Fruit fly (Drosophila melanogaster): ENCODE data around the gene CG5056.
A peak's percentile ranks its signal among the peaks of the same experiment; 100 is the strongest.

CG5056 gene

DNA sequence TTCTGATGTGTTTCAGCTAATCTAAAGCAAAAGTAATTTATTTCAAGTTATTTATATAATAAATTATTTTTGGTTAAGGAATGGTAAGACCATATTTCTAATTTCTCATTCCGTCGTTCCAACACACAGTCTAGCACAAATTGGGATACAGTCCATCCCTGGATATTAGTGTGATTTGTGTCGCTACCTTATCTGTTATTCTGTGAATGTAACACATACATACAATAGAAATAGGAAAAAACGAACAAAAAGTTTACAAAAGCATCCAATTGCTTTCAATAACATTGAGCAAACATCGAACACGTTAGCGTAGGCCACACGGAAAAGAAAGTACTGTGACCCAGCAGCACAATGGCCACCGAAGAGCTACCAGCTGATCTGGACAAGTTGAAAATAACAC lies at the start of gene CG5056:
CG5056 (plus strand) TSS at position 168 of the 400 bp plus-strand sequence.
- no peak for TF ChIP-seq CG8478 (optimal IDR thresholded peaks at IDR 0.05)
- no peak for TF ChIP-seq CTCF (optimal IDR thresholded peaks at IDR 0.05)

dm6 chr2L:10320174-10320775 lies 46.2 kb upstream of the CG5056 start:
- TF ChIP-seq CTCF (optimal IDR thresholded peaks at IDR 0.05) (no peak), CG8478 (optimal IDR thresholded peaks at IDR 0.05) (no peak)

- TF ChIP-seq CTCF (optimal IDR thresholded peaks at IDR 0.05) (no peak), CG8478 (optimal IDR thresholded peaks at IDR 0.05) (no peak)
Measured at dm6 chr2L:10321036-10321583, 45.4 kb upstream of the CG5056 start.

- TF ChIP-seq CTCF (optimal IDR thresholded peaks at IDR 0.05) (no peak), CG8478 (optimal IDR thresholded peaks at IDR 0.05) (no peak)
Measured at dm6 chr2L:10321612-10322011, 44.9 kb upstream of the CG5056 start.

dm6 chr2L:10322176-10322575 lies 44.3 kb upstream of the CG5056 start, which contains the start of gene CG4995:
Gene CG4995 (plus strand): TSS chr2L:10322476.
- TF ChIP-seq CTCF (optimal IDR thresholded peaks at IDR 0.05) (no peak), CG8478 (optimal IDR thresholded peaks at IDR 0.05) (no peak)

dm6 chr2L:10322773-10323487 lies 43.6 kb upstream of the CG5056 start, which contains the start of gene CG5381:
Gene CG5381 (minus strand): TSS chr2L:10323102.
- no peak for TF ChIP-seq CTCF (optimal IDR thresholded peaks at IDR 0.05)

DNA sequence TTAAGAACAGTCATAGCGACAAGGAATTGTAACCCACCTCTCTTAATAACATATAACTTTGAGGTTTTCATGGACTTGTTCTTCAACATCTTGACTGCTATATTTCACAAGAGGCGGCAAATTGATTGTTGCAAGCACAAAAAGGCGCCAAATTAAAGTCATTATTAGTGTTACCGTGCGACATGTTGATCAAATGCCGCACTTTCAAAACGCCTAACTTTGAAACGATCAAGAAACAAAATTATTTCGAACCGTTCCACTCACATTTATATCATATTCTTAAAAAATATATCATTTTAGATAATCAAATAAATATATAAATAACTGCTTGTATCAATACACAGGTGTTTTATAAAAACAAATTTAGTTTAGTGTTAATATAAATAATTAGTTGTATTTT lies 38.7 kb upstream of the CG5056 start, which contains the start of gene RnrL:
RnrL (minus strand) TSS at position 154 of the 400 bp plus-strand sequence.
- TF ChIP-seq CG8478 (optimal IDR thresholded peaks at IDR 0.05) (no peak), CTCF (optimal IDR thresholded peaks at IDR 0.05) (no peak)

dm6 chr2L:10331066-10331847 lies 35.2 kb upstream of the CG5056 start, which contains the start of the genes Schip1 and Cox10:
Gene Schip1 (minus strand): TSS chr2L:10331116.
Gene Cox10 (plus strand): TSS chr2L:10331471.
- TF ChIP-seq CTCF (optimal IDR thresholded peaks at IDR 0.05): no peak
- TF ChIP-seq CG8478 (optimal IDR thresholded peaks at IDR 0.05): no peak

- TF ChIP-seq CG8478 (optimal IDR thresholded peaks at IDR 0.05) (no peak), CTCF (optimal IDR thresholded peaks at IDR 0.05) (peak in 1 of 2 experiments; percentile 1)
Measured at dm6 chr2L:10333091-10333991, 33.2 kb upstream of the CG5056 start, which contains the start of gene GATAd. Gene GATAd (plus strand): TSS chr2L:10333734.

DNA sequence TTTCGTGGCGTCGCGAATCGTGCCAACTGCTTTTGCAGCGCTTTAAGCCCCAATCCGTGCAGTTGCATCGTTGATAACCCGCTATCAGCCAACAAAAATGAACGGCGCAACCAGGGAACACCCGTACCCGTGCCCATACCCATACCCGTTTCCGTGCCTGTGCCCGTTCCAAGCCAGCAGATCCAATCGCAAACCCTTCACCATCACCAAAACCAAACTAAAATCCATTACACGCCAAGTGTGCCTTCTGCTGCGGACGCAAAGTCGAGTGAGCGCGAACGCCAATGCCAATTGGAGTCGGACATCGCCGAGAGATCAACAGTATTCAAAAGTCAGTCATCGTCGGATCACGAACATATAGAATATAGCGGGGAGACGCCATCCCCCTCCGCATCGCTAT lies 32.3 kb upstream of the CG5056 start:
- TF ChIP-seq CTCF (optimal IDR thresholded peaks at IDR 0.05) (no peak), CG8478 (optimal IDR thresholded peaks at IDR 0.05) (no peak)

dm6 chr2L:10334854-10335277 lies 31.6 kb upstream of the CG5056 start:
- TF ChIP-seq CG8478 (optimal IDR thresholded peaks at IDR 0.05): no peak
- TF ChIP-seq CTCF (optimal IDR thresholded peaks at IDR 0.05): no peak

DNA sequence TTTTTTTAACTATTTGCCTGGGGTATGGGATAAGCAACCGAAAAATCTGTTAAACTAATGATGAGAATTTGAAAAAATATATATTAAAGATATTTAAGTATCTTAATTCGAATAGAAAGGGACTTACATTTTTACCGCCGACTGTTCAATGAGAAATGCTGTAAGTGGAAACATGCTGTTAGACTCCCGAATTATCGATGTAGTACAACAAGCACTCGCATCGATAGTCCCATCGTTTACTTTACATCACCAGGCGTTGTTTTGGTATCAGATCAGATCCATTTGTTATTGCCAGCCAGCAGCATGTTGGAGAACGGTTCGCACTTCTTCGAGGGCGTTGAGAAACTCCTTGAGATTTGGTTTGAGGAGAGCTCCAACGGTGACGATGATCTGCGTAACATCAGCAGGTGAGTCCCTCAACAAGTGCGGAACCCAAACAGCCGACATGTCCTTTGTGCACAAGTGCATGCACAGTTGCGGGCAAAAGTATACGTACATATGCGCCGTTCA lies 27.2 kb upstream of the CG5056 start, which contains the start of gene SamDC:
SamDC (plus strand) TSS at position 246 of the 510 bp plus-strand sequence.
- no peak for TF ChIP-seq CG8478 (optimal IDR thresholded peaks at IDR 0.05)
- peak in 1 of 2 experiments; percentile 15 for TF ChIP-seq CTCF (optimal IDR thresholded peaks at IDR 0.05)

DNA sequence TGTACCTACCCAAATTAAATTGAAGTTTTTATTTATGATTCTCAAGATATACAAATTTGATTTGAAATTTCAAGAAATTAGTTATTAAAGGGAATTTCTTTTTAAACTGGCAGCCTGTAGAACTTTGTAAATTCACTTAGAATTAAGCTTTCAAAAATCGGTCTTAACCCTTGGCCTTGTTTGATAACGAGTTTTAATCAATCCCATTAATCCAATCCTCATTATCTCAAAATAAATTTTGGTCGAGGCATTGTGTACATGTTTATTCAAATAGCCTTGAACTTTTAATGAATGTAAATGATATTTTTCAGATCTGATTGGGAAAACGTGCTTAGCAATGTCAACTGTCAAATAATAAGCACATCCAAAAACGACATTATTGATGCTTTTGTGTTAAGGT lies 26.7 kb upstream of the CG5056 start:
- TF ChIP-seq CG8478 (optimal IDR thresholded peaks at IDR 0.05) (no peak), CTCF (optimal IDR thresholded peaks at IDR 0.05) (no peak)

- no peak for TF ChIP-seq CG8478 (optimal IDR thresholded peaks at IDR 0.05)
- no peak for TF ChIP-seq CTCF (optimal IDR thresholded peaks at IDR 0.05)
Measured at dm6 chr2L:10341405-10341804, 25.1 kb upstream of the CG5056 start, which contains the start of gene CG31715. Gene CG31715 (plus strand): TSS chr2L:10341616.
